Fruit fly (Drosophila melanogaster) whole organism, embryonic: ENCODE results near the gene wam.

ENCODE experiments used
- Abd-B ChIP-seq: fragments of 200-800 bp; sonication (Bioruptor generic); optimal IDR thresholded peaks from 2 replicates; lab custom pipeline; 2018; ENCODE audit warnings: missing biosample characterization, mild to moderate bottlenecking, missing genetic modification characterization, moderate library complexity
- CG12391 ChIP-seq: fragments of 200-800 bp; sonication (Bioruptor generic); optimal IDR thresholded peaks from 3 replicates; lab custom pipeline; 2018; ENCODE audit warnings: missing biosample characterization, mild to moderate bottlenecking, missing genetic modification characterization, moderate library complexity
- CG4854 ChIP-seq: fragments of 200-800 bp; sonication (Bioruptor generic); optimal IDR thresholded peaks from 2 replicates; lab custom pipeline; 2016; ENCODE audit warnings: missing biosample characterization, missing genetic modification characterization, inconsistent platforms
- CG6791 ChIP-seq: fragments of 200-800 bp; sonication (Bioruptor generic); IDR thresholded peaks from 3 replicates; pipeline ENCODE4 v1.3.6; 2022; ENCODE audit warnings: missing biosample characterization, missing genetic modification characterization; ENCODE audit not compliant: partially characterized antibody
- CG9215 ChIP-seq: fragments of 200-800 bp; sonication (Bioruptor generic); IDR thresholded peaks from 2 replicates; pipeline ENCODE4 v1.3.6; 2022; ENCODE audit warnings: missing biosample characterization, missing genetic modification characterization
- MTF-1 ChIP-seq: fragments of 200-800 bp; sonication (Bioruptor generic); optimal IDR thresholded peaks from 2 replicates; lab custom pipeline; 2018; ENCODE audit warnings: missing biosample characterization, mild to moderate bottlenecking, missing genetic modification characterization, borderline replicate concordance
- PHDP ChIP-seq: fragments of 200-800 bp; sonication (Bioruptor generic); optimal IDR thresholded peaks from 3 replicates; lab custom pipeline; 2018; ENCODE audit warnings: missing biosample characterization, mild to moderate bottlenecking, missing genetic modification characterization, moderate library complexity
- Poxn ChIP-seq: fragments of 200-800 bp; sonication (Bioruptor generic); IDR thresholded peaks from 2 replicates; pipeline ENCODE4 v1.3.6; 2022; ENCODE audit warnings: missing biosample characterization, missing genetic modification characterization
- gfzf ChIP-seq: fragments of 200-800 bp; sonication (Bioruptor generic); optimal IDR thresholded peaks from 2 replicates; lab custom pipeline; 2016; ENCODE audit warnings: missing biosample characterization, mild to moderate bottlenecking, missing genetic modification characterization, moderate library complexity
- nau ChIP-seq: fragments of 200-800 bp; sonication (Bioruptor generic); optimal IDR thresholded peaks from 3 replicates; lab custom pipeline; 2017; ENCODE audit warnings: missing biosample characterization, mild to moderate bottlenecking, missing genetic modification characterization, missing genetic modification reagents
- nerfin-1 ChIP-seq: fragments of 200-800 bp; sonication (Bioruptor generic); optimal IDR thresholded peaks from 3 replicates; lab custom pipeline; 2019; ENCODE audit warnings: missing biosample characterization, mild to moderate bottlenecking, missing genetic modification characterization, moderate library complexity

DNA sequence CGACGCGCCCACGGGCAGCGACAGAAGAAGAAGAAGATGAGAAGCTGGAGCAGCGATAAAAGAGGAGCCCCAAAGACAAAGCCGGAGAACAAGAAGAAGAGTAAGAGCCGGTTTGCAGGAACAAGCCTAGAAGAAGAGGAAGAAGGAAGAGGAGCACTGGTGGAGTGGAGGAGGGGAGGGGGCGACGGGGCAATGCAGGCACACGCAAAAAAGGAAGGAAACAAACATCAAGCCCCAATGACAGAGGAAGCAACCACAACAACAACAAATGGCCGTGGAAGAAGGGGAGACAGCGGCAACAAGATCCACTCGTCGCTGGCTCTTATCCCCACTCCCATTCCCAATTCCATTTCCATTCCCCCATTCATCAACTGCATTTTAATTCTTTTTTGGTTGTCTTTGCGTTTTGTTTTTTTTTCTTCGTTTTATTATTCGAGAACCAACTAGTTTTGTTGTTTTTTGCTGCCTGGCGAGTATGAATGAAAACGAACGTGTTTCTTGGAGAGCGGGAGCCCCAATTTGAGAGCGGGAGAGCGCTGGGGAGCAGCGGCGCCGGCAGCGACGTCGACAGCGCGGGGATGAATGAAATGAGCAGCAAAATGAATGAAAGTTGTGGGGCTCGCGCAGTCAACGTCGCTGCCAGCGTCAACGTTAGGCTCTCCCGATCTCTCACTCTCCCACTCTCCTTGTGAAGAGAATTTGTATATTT, 46.3 kb upstream of the wam start:
- TF ChIP-seq CG6791 (GFP tag; lab: Robert Waterston, UW) (no peak), Abd-B (GFP tag; lab: Kevin White, UChicago) (no peak), CG12391 (no peak), nau (no peak), MTF-1 (GFP tag; lab: Kevin White, UChicago) (no peak), gfzf (GFP tag; lab: Kevin White, UChicago) (no peak), Poxn (no peak), nerfin-1 (tag; lab: Kevin White, UChicago) (no peak), PHDP (tag; lab: Kevin White, UChicago) (no peak), CG4854 (no peak), CG9215 (GFP tag; lab: Robert Waterston, UW) (no peak)
